Fruit fly (Drosophila melanogaster): ENCODE data around the gene CG5342.
A peak's percentile ranks its signal among the peaks of the same experiment; 100 is the strongest.

Gene CG5342

DNA sequence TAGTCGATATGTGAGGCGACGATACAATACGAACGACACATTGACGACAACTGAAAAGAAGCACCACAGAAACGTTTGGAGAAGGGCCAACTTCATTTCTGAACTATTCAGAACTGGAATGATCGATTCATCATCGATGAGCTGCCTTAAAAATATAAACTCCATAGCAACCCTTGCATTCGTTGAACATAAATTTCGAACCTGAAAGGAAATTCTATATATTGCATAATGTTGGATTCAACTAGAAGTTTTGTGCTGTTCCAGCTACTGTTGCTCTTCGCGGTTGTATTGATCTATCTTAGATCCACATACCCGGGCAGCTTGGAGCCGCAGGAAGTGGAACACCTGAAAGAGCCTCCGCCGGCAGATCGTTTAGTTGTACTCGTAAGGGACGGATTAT lies at the start of gene CG5342, which contains the start of gene CG6790:
Gene CG5342 (plus strand): TSS at position 182 of the 400 bp plus-strand sequence.
Gene CG6790 (minus strand): TSS at position 101 of the 400 bp plus-strand sequence.
- no peak for TF ChIP-seq CrebA (GFP tag; optimal IDR thresholded peaks at IDR 0.05; ENCODE audit: borderline replicate concordance)
- TF ChIP-seq Hr78 (GFP tag; optimal IDR thresholded peaks at IDR 0.05): no peak
- TF ChIP-seq Dif (GFP tag; optimal IDR thresholded peaks at IDR 0.05; ENCODE audit: partially characterized antibody): no peak
- TF ChIP-seq GATAd (GFP tag; optimal IDR thresholded peaks at IDR 0.05): no peak
- TF ChIP-seq Sp1 (GFP tag; optimal IDR thresholded peaks at IDR 0.05): no peak
- no peak for TF ChIP-seq jim (GFP tag; optimal IDR thresholded peaks at IDR 0.05)
- no peak for TF ChIP-seq Jra (GFP tag; optimal IDR thresholded peaks at IDR 0.05)
- no peak for TF ChIP-seq br (GFP tag; optimal IDR thresholded peaks at IDR 0.05)
- no peak for TF ChIP-seq CG9705 (GFP tag; optimal IDR thresholded peaks at IDR 0.05)
- no peak for TF ChIP-seq dl (GFP tag; optimal IDR thresholded peaks at IDR 0.05; ENCODE audit: insufficient read depth in 1 of 2, partially characterized antibody in 2 of 2)
- TF ChIP-seq dmrt93B (GFP tag; optimal IDR thresholded peaks at IDR 0.05): no peak

DNA sequence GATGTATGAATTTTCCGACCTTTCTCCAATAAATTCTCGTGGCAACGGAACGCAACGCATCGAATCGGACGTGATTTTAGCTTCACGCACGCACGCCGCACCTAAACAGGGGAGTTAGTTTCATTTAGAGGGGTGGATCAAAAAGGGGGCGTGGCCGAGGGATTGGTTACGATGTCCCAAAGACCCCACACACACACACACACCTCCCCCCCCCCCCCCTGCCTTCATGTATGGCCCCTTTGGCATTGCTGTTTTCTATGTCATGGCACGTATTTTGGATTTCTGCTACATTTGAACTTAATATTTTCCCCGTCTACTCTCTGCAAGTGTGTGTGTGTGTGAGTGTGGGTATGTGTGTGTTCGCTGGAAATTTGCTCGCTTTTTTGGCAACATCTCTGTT lies 46.7 kb upstream of the CG5342 start:
- TF ChIP-seq fru (GFP tag; optimal IDR thresholded peaks at IDR 0.05) (no peak), Dfd (GFP tag; optimal IDR thresholded peaks at IDR 0.05) (peak; percentile 72), tai (GFP tag; optimal IDR thresholded peaks at IDR 0.05) (no peak), HLH106 (tag; optimal IDR thresholded peaks at IDR 0.05) (no peak), h (GFP tag; optimal IDR thresholded peaks at IDR 0.05) (no peak)

DNA sequence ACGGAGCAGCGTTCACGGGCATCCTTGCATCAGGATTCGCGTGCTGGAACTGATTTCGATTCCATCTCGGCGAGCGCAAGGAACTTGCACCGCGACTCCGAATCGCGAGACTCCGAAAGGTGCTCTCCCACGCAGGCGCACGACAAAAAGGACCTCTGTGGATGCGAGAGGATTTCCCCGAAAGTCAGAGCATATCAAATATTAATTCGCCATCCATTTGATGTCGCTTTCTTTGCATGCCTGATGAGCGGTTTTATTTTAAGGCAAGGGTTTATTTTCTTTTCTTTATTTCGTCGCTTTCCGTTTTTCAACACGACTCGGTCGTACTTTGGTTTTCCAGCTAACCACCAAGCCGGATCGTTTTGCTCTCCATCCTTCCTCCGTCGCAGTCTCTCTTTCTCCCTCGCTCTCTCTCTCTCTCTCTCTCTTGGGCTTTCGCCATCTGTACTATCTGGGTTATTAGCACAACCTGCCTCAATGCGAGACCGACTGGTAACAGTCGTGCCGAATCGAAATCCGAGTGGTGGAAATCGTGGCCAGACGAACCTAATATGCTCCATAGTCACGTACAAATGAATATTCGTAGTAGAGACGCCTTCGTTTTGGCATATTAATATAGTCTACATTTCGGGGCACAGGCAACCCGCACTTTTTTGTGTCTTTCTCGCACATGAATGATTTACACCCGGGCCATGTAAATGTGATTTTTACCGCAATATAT lies 35.6 kb upstream of the CG5342 start, which contains the start of gene dpr4:
Gene dpr4 (minus strand): TSS at position 51 of the 721 bp plus-strand sequence.
- TF ChIP-seq pan (optimal IDR thresholded peaks at IDR 0.05): no peak
- TF ChIP-seq fru (GFP tag; optimal IDR thresholded peaks at IDR 0.05): no peak
- TF ChIP-seq sv (GFP tag; optimal IDR thresholded peaks at IDR 0.05): no peak
- no peak for TF ChIP-seq usp (GFP tag; optimal IDR thresholded peaks at IDR 0.05)
- no peak for TF ChIP-seq CG9705 (GFP tag; optimal IDR thresholded peaks at IDR 0.05)
- no peak for TF ChIP-seq Myc (optimal IDR thresholded peaks at IDR 0.05)
- TF ChIP-seq tai (GFP tag; optimal IDR thresholded peaks at IDR 0.05): no peak
- TF ChIP-seq HLH106 (tag; optimal IDR thresholded peaks at IDR 0.05): no peak
- TF ChIP-seq Hnf4 (GFP tag; optimal IDR thresholded peaks at IDR 0.05): no peak
- no peak for TF ChIP-seq lola (GFP tag; optimal IDR thresholded peaks at IDR 0.05)
- TF ChIP-seq woc (GFP tag; optimal IDR thresholded peaks at IDR 0.05): no peak
- TF ChIP-seq sage (GFP tag; optimal IDR thresholded peaks at IDR 0.05): no peak
- TF ChIP-seq Mio (GFP tag; optimal IDR thresholded peaks at IDR 0.05): no peak
- no peak for TF ChIP-seq Abd-B (GFP tag; optimal IDR thresholded peaks at IDR 0.05)
- no peak for TF ChIP-seq Rel (GFP tag; optimal IDR thresholded peaks at IDR 0.05)
- no peak for TF ChIP-seq Rel (tag; optimal IDR thresholded peaks at IDR 0.05)
- TF ChIP-seq br (GFP tag; optimal IDR thresholded peaks at IDR 0.05): no peak

DNA sequence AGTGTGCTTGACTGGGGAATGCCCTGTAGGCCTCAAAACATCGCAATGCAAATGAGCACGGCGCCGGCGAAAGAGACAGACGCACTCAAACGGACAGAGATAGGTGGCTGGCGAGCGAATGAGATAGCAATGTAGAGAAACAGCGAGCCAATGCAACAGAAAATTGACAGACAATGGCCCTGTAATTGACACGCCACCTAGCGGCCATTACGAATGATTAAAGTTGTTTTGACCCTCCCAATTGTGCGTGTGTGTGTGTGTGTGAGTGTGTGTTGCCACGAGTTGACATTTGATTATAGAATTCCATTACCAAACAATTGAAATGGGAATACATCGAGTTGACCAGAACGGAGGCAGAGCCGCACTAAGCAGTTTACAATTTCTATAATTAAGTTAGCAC lies 34.5 kb upstream of the CG5342 start:
- TF ChIP-seq tai (GFP tag; optimal IDR thresholded peaks at IDR 0.05) (no peak), Vsx2 (GFP tag; optimal IDR thresholded peaks at IDR 0.05; ENCODE audit: partially characterized antibody) (no peak), Dfd (GFP tag; optimal IDR thresholded peaks at IDR 0.05) (no peak), Hr78 (GFP tag; optimal IDR thresholded peaks at IDR 0.05) (no peak), Jra (GFP tag; optimal IDR thresholded peaks at IDR 0.05) (no peak), GATAd (GFP tag; optimal IDR thresholded peaks at IDR 0.05) (no peak), Hr83 (GFP tag; optimal IDR thresholded peaks at IDR 0.05; ENCODE audit: poor library complexity, severe bottlenecking) (no peak), sv (GFP tag; optimal IDR thresholded peaks at IDR 0.05) (no peak), Myc (optimal IDR thresholded peaks at IDR 0.05) (no peak), lola (GFP tag; optimal IDR thresholded peaks at IDR 0.05) (no peak), dmrt93B (GFP tag; optimal IDR thresholded peaks at IDR 0.05) (no peak), brk (GFP tag; optimal IDR thresholded peaks at IDR 0.05) (no peak), dl (GFP tag; optimal IDR thresholded peaks at IDR 0.05; ENCODE audit: insufficient read depth in 1 of 2, partially characterized antibody in 2 of 2) (no peak), usp (GFP tag; optimal IDR thresholded peaks at IDR 0.05) (no peak), N (GFP tag; optimal IDR thresholded peaks at IDR 0.05) (no peak), HLH106 (tag; optimal IDR thresholded peaks at IDR 0.05) (no peak), Abd-B (GFP tag; optimal IDR thresholded peaks at IDR 0.05) (no peak), jim (GFP tag; optimal IDR thresholded peaks at IDR 0.05) (no peak)
